Worm (Caenorhabditis elegans): Measurements from ENCODE around the gene Y64G10A.10.

DNA sequence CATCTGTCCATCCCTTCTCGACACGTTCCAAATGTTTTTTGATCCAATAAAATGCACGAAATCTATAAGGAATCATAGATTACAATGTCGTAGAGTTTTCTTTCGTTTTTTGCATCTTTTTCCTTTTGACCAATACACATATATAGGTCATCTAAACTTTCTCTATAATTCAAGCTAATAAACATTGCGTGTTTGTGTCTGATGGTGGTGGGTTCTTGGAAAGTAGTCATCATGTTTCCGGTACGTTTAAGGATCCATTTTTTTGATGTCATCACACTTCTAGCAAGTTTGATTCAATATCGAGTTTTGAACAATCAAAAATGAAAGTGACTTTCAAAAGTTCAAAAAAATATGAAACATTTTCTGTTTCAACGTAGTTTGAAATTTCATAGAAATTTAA, 27.6 kb upstream of the Y64G10A.10 start:
- TF ChIP-seq nhr-28 (tag; optimal IDR thresholded peaks at IDR 0.05): no peak
- no peak for TF ChIP-seq unc-30 (tag; optimal IDR thresholded peaks at IDR 0.05)
- TF ChIP-seq fos-1 (tag; optimal IDR thresholded peaks at IDR 0.05): no peak
- TF ChIP-seq lin-39 (tag; optimal IDR thresholded peaks at IDR 0.05): no peak

Data from whole organism, L1 larva.